Fruit fly (Drosophila melanogaster): Measurements from ENCODE around the gene bou.

bou gene

DNA sequence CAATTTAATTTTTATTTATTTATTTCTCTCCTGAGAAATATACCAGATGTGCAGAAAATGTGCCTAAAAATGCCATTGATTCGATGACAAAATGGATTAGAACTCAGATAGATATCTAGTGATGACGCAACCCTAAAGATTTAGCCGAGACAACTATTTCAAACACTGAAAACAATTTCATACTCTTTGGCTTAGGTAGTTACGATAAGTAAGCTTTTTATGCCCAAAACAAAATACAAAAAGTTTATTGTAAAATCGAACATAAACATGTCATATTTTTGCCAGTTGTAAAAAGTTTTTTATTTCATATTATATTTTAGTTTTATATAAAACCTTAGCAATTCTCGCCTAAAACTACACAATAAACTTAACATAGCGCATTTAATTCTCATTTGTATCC lies 12.9 kb upstream of the bou start, which contains the start of gene CG3040 (continued):
- TF ChIP-seq CG7963 (GFP tag; IDR thresholded peaks at IDR 0.05; ENCODE audit: partially characterized antibody): no peak
- no peak for TF ChIP-seq da (GFP tag; optimal IDR thresholded peaks at IDR 0.05)
- TF ChIP-seq bab2 (GFP tag; optimal IDR thresholded peaks at IDR 0.05): no peak
- no peak; the same call in 1 of the 2 replicates for TF ChIP-seq lmd (GFP tag; IDR thresholded peaks at IDR 0.05)
- peak; percentile 35 for TF ChIP-seq BEAF-32 (GFP tag; optimal IDR thresholded peaks at IDR 0.05)
- no peak for TF ChIP-seq HLH3B (GFP tag; IDR thresholded peaks at IDR 0.05)
- no peak for TF ChIP-seq CG10543 (GFP tag; optimal IDR thresholded peaks at IDR 0.05)
- no peak for TF ChIP-seq CG14050 (GFP tag; IDR thresholded peaks at IDR 0.05)
- TF ChIP-seq p53 (GFP tag; optimal IDR thresholded peaks at IDR 0.05): no peak
- no peak for TF ChIP-seq pnt (GFP tag; optimal IDR thresholded peaks at IDR 0.05)
- TF ChIP-seq fd3F (GFP tag; optimal IDR thresholded peaks at IDR 0.05): peak; percentile 4
- TF ChIP-seq repo (GFP tag; optimal IDR thresholded peaks at IDR 0.05): no peak
- no peak for TF ChIP-seq crol (GFP tag; IDR thresholded peaks at IDR 0.05)
- TF ChIP-seq CG34224 (GFP tag; IDR thresholded peaks at IDR 0.05; ENCODE audit: partially characterized antibody): no peak
- TF ChIP-seq CG9215 (GFP tag; IDR thresholded peaks at IDR 0.05): no peak
- TF ChIP-seq ems (GFP tag; optimal IDR thresholded peaks at IDR 0.05): no peak
- no peak for TF ChIP-seq CG4328 (GFP tag; optimal IDR thresholded peaks at IDR 0.05)
- peak; percentile 21 for TF ChIP-seq HmgD (GFP tag; optimal IDR thresholded peaks at IDR 0.05)
- TF ChIP-seq CG11398 (GFP tag; optimal IDR thresholded peaks at IDR 0.05): no peak
- peak; percentile 54 for TF ChIP-seq CG2712 (tag; optimal IDR thresholded peaks at IDR 0.05)
- TF ChIP-seq CG31441 (GFP tag; IDR thresholded peaks at IDR 0.05): peak; percentile 39
- peak; percentile 9 for TF ChIP-seq Myb (GFP tag; optimal IDR thresholded peaks at IDR 0.05)
- no peak for TF ChIP-seq Atf3 (GFP tag; optimal IDR thresholded peaks at IDR 0.05)
- TF ChIP-seq CG5953 (GFP tag; IDR thresholded peaks at IDR 0.05): no peak
- TF ChIP-seq Dp (GFP tag; optimal IDR thresholded peaks at IDR 0.05): peak; percentile 11
- TF ChIP-seq danr (GFP tag; IDR thresholded peaks at IDR 0.05): no peak
- TF ChIP-seq eve (GFP tag; optimal IDR thresholded peaks at IDR 0.05): no peak
- no peak for TF ChIP-seq gcm2 (GFP tag; optimal IDR thresholded peaks at IDR 0.05)
- TF ChIP-seq Oli (tag; optimal IDR thresholded peaks at IDR 0.05): no peak
- peak; percentile 34 for TF ChIP-seq CG17829 (tag; optimal IDR thresholded peaks at IDR 0.05)
- no peak for TF ChIP-seq CG1792 (GFP tag; optimal IDR thresholded peaks at IDR 0.05)
- TF ChIP-seq bowl (GFP tag; IDR thresholded peaks at IDR 0.05): no peak
- TF ChIP-seq Med (GFP tag): peak; percentile 83
- no peak for TF ChIP-seq CG17612 (GFP tag; IDR thresholded peaks at IDR 0.05)
- TF ChIP-seq CG9437 (GFP tag; optimal IDR thresholded peaks at IDR 0.05): no peak
- no peak for TF ChIP-seq Vsx1 (GFP tag; optimal IDR thresholded peaks at IDR 0.05)
- no peak for TF ChIP-seq cato (GFP tag; optimal IDR thresholded peaks at IDR 0.05; ENCODE audit: borderline replicate concordance)
- TF ChIP-seq CG3726 (GFP tag; IDR thresholded peaks at IDR 0.05): no peak
- TF ChIP-seq Rfx (GFP tag; IDR thresholded peaks at IDR 0.05): peak; percentile 54
- no peak for TF ChIP-seq CG31365 (tag; optimal IDR thresholded peaks at IDR 0.05)
- TF ChIP-seq en (GFP tag; optimal IDR thresholded peaks at IDR 0.05): no peak
- peak; percentile 66 for TF ChIP-seq HmgZ (tag; optimal IDR thresholded peaks at IDR 0.05)
- TF ChIP-seq CG6272 (GFP tag; IDR thresholded peaks at IDR 0.05): no peak
- peak; percentile 46 for TF ChIP-seq sens (GFP tag)
- TF ChIP-seq org-1 (GFP tag; optimal IDR thresholded peaks at IDR 0.05): no peak
- TF ChIP-seq CG15269 (tag; optimal IDR thresholded peaks at IDR 0.05): peak; percentile 48
- TF ChIP-seq lola (GFP tag; optimal IDR thresholded peaks at IDR 0.05): no peak
- peak; percentile 44 for TF ChIP-seq Ssrp (tag; optimal IDR thresholded peaks at IDR 0.05)
- TF ChIP-seq Neu2 (GFP tag; optimal IDR thresholded peaks at IDR 0.05; ENCODE audit: borderline replicate concordance): no peak
- TF ChIP-seq Atf-2 (GFP tag; optimal IDR thresholded peaks at IDR 0.05): no peak
- peak; percentile 45 for TF ChIP-seq Xbp1 (GFP tag; optimal IDR thresholded peaks at IDR 0.05)
- TF ChIP-seq CG10321 (GFP tag; IDR thresholded peaks at IDR 0.05): no peak
